Fruit fly (Drosophila melanogaster): Measurements from ENCODE around the gene unc80.

Gene unc80

dm6 chr3R:27621861-27622260, 40.4 kb upstream of the unc80 start (continued):
- TF ChIP-seq PHDP (tag; optimal IDR thresholded peaks at IDR 0.05) (peak; percentile 21), gfzf (GFP tag; optimal IDR thresholded peaks at IDR 0.05) (no peak), sens (GFP tag) (peak; percentile 42), croc (GFP tag; conservative IDR thresholded peaks at IDR 0.05) (no peak; the same call in 2 of the 3 replicates), CG2199 (GFP tag; IDR thresholded peaks at IDR 0.05) (no peak), bbx (GFP tag; IDR thresholded peaks at IDR 0.05; ENCODE audit: partially characterized antibody) (no peak), ash1 (GFP tag; optimal IDR thresholded peaks at IDR 0.05) (no peak), gcm (GFP tag; optimal IDR thresholded peaks at IDR 0.05) (no peak), tll (GFP tag; optimal IDR thresholded peaks at IDR 0.05) (no peak), Fer3 (tag; optimal IDR thresholded peaks at IDR 0.05) (peak; percentile 44), Sox102F (GFP tag; optimal IDR thresholded peaks at IDR 0.05) (peak; percentile 31), MBD-R2 (GFP tag; IDR thresholded peaks at IDR 0.05) (no peak), sna (GFP tag; IDR thresholded peaks at IDR 0.05; ENCODE audit: partially characterized antibody) (no peak), YL-1 (GFP tag; optimal IDR thresholded peaks at IDR 0.05) (no peak), CG11247 (GFP tag; IDR thresholded peaks at IDR 0.05) (no peak), CG4424 (GFP tag; optimal IDR thresholded peaks at IDR 0.05) (no peak), BtbVII (GFP tag; optimal IDR thresholded peaks at IDR 0.05) (no peak), CG11504 (tag; optimal IDR thresholded peaks at IDR 0.05) (no peak), Ssrp (tag; optimal IDR thresholded peaks at IDR 0.05) (no peak), CG1792 (GFP tag; optimal IDR thresholded peaks at IDR 0.05) (no peak), CG7271 (tag; optimal IDR thresholded peaks at IDR 0.05) (no peak), hkb (optimal IDR thresholded peaks at IDR 0.05) (no peak), hkb (GFP tag; IDR thresholded peaks at IDR 0.05) (peak; percentile 29; the same call in 1 of the 2 replicates), dpn (GFP tag; optimal IDR thresholded peaks at IDR 0.05) (no peak), CG6683 (GFP tag; optimal IDR thresholded peaks at IDR 0.05) (no peak), Max (GFP tag; optimal IDR thresholded peaks at IDR 0.05) (no peak), bab2 (GFP tag; optimal IDR thresholded peaks at IDR 0.05) (no peak), Fer1 (GFP tag; optimal IDR thresholded peaks at IDR 0.05) (peak; percentile 16), slou (GFP tag; optimal IDR thresholded peaks at IDR 0.05) (no peak), Side (GFP tag; optimal IDR thresholded peaks at IDR 0.05) (no peak), gcm2 (GFP tag; optimal IDR thresholded peaks at IDR 0.05) (no peak), slbo (GFP tag; IDR thresholded peaks at IDR 0.05) (peak; percentile 65), crol (GFP tag; IDR thresholded peaks at IDR 0.05) (no peak), dmrt99B (tag; optimal IDR thresholded peaks at IDR 0.05) (peak; percentile 46), CG6689 (GFP tag; IDR thresholded peaks at IDR 0.05) (peak; percentile 33; the same call in 1 of the 2 replicates), CG17829 (tag; optimal IDR thresholded peaks at IDR 0.05) (no peak), sisA (GFP tag; IDR thresholded peaks at IDR 0.05) (0 out of 2 replicates have a peak, but pooled peaks have one; percentile 34), CG14667 (GFP tag; IDR thresholded peaks at IDR 0.05) (0 out of 2 replicates have a peak, but pooled peaks have one; percentile 4), CoRest (tag; optimal IDR thresholded peaks at IDR 0.05) (peak; percentile 11), tgo (GFP tag; IDR thresholded peaks at IDR 0.05) (peak; percentile 22; the same call in 1 of the 3 replicates), CG17359 (tag; optimal IDR thresholded peaks at IDR 0.05) (peak; percentile 17), Fer2 (tag; optimal IDR thresholded peaks at IDR 0.05) (no peak), Med (GFP tag) (peak; percentile 72), CG10209 (GFP tag; optimal IDR thresholded peaks at IDR 0.05) (no peak), Dbx (GFP tag; IDR thresholded peaks at IDR 0.05) (0 out of 3 replicates have a peak, but pooled peaks have one; percentile 24), CG7357 (GFP tag; IDR thresholded peaks at IDR 0.05) (no peak), vnd (GFP tag; IDR thresholded peaks at IDR 0.05; ENCODE audit: partially characterized antibody) (no peak), lilli (GFP tag; optimal IDR thresholded peaks at IDR 0.05) (no peak), CG3163 (GFP tag; optimal IDR thresholded peaks at IDR 0.05) (no peak), wdn (GFP tag; IDR thresholded peaks at IDR 0.05) (no peak), Xbp1 (GFP tag; optimal IDR thresholded peaks at IDR 0.05) (peak; percentile 13)

Measured in whole organism, embryonic.